Worm (Caenorhabditis elegans) whole organism, midembryonic: ENCODE results near the gene gasr-8.

Experiments used
- cog-1 ChIP-seq: sonication (generic microtip); optimal IDR thresholded peaks from 2 replicates; lab custom pipeline; 2016; ENCODE audit warnings: missing genetic modification characterization, missing compliant biosample characterization
- flt-1 ChIP-seq: fragments of 200-800 bp; sonication (Bioruptor generic); IDR thresholded peaks from 2 replicates; pipeline ENCODE4 v1.3.6; 2022; ENCODE audit warnings: missing genetic modification characterization, missing compliant biosample characterization
- klf-2 ChIP-seq: fragments of 200-800 bp; sonication (Bioruptor generic); conservative IDR thresholded peaks from 2 replicates; pipeline ENCODE4 v1.3.6; 2022; ENCODE audit warnings: missing genetic modification reagents, missing genetic modification characterization, missing compliant biosample characterization
- tab-1 ChIP-seq: fragments of 200-800 bp; sonication (Bioruptor generic); IDR thresholded peaks from 2 replicates; pipeline ENCODE4 v1.3.6; 2022; ENCODE audit warnings: missing genetic modification characterization, missing compliant biosample characterization

- TF ChIP-seq cog-1 (tag; lab: Kevin White, UChicago): no peak
- TF ChIP-seq flt-1: no peak
- TF ChIP-seq tab-1 (GFP tag; lab: Robert Waterston, UW): no peak
- TF ChIP-seq klf-2: no peak
Measured at ce11 chrV:14707958-14708357, 19.0 kb downstream of the gasr-8 start, which contains the start of gene R08A2.9.
